Fruit fly (Drosophila melanogaster) whole organism, adult: ENCODE measurements around the gene Cbp20.
A peak's percentile ranks its signal among the peaks of the same experiment; 100 is the strongest.

Source experiments
- CG11617 ChIP-seq: fragments of 200-800 bp; sonication (Bioruptor generic); optimal IDR thresholded peaks from 2 replicates; lab custom pipeline; 2017; ENCODE audit warnings: mild to moderate bottlenecking, missing biosample characterization, missing genetic modification reagents, missing genetic modification characterization
- CG12768 ChIP-seq: fragments of 200-800 bp; sonication (Bioruptor generic); optimal IDR thresholded peaks from 2 replicates; lab custom pipeline; 2017; ENCODE audit warnings: missing biosample characterization, missing genetic modification characterization, mild to moderate bottlenecking, moderate library complexity, missing genetic modification reagents
- CG14711 ChIP-seq: fragments of 200-800 bp; sonication (Bioruptor generic); optimal IDR thresholded peaks from 2 replicates; lab custom pipeline; 2018; ENCODE audit warnings: missing biosample characterization, mild to moderate bottlenecking, missing genetic modification characterization, moderate library complexity
- CG1620 ChIP-seq: fragments of 200-800 bp; sonication (Bioruptor generic); optimal IDR thresholded peaks from 2 replicates; lab custom pipeline; 2016; ENCODE audit warnings: missing biosample characterization, missing genetic modification characterization
- CG33017 ChIP-seq: fragments of 200-800 bp; sonication (Bioruptor generic); optimal IDR thresholded peaks from 2 replicates; lab custom pipeline; 2018; ENCODE audit warnings: missing biosample characterization, mild to moderate bottlenecking, missing genetic modification characterization, moderate library complexity
- CG5204 ChIP-seq: fragments of 200-800 bp; sonication (Bioruptor generic); optimal IDR thresholded peaks from 2 replicates; lab custom pipeline; 2016; ENCODE audit warnings: missing biosample characterization, missing genetic modification characterization
- CG7045 ChIP-seq: fragments of 200-800 bp; sonication (Bioruptor generic); optimal IDR thresholded peaks from 2 replicates; lab custom pipeline; 2017; ENCODE audit warnings: missing biosample characterization, mild to moderate bottlenecking, missing genetic modification characterization
- CG7101 ChIP-seq: fragments of 200-800 bp; sonication (Bioruptor generic); optimal IDR thresholded peaks from 2 replicates; lab custom pipeline; 2018; ENCODE audit warnings: missing biosample characterization, mild to moderate bottlenecking, missing genetic modification characterization, moderate library complexity
- Clk ChIP-seq: fragments of 200-800 bp; sonication (Bioruptor generic); optimal IDR thresholded peaks from 2 replicates; lab custom pipeline; 2017; ENCODE audit warnings: missing biosample characterization, missing genetic modification characterization
- Crg-1 ChIP-seq: fragments of 200-800 bp; sonication (Bioruptor generic); optimal IDR thresholded peaks from 2 replicates; lab custom pipeline; 2016; ENCODE audit warnings: missing biosample characterization, missing genetic modification characterization
- Hr96 ChIP-seq: fragments of 200-800 bp; sonication (Bioruptor generic); optimal IDR thresholded peaks from 2 replicates; lab custom pipeline; 2016; ENCODE audit warnings: missing biosample characterization, missing genetic modification characterization
- Mnt ChIP-seq: fragments of 200-800 bp; sonication (Bioruptor generic); optimal IDR thresholded peaks from 2 replicates; lab custom pipeline; 2016; ENCODE audit warnings: missing biosample characterization, mild to moderate bottlenecking, missing genetic modification characterization
- bab1 ChIP-seq: fragments of 200-800 bp; sonication (Bioruptor generic); optimal IDR thresholded peaks from 3 replicates; lab custom pipeline; 2019; ENCODE audit warnings: missing biosample characterization, mild to moderate bottlenecking, missing genetic modification characterization, moderate library complexity
- cic ChIP-seq: fragments of 200-800 bp; sonication (Bioruptor generic); optimal IDR thresholded peaks from 2 replicates; lab custom pipeline; 2017; ENCODE audit warnings: missing biosample characterization, mild to moderate bottlenecking, missing genetic modification characterization, moderate library complexity
- cnc ChIP-seq, 2 experiments: fragments of >200 bp; optimal IDR thresholded peaks; 2 replicates each; lab custom pipeline; 2017
- kay ChIP-seq: fragments of 200-800 bp; sonication (Bioruptor generic); peaks from one replicate; lab custom pipeline; 2016; ENCODE audit warnings: missing biosample characterization, missing genetic modification characterization, borderline replicate concordance
- ovo ChIP-seq: fragments of 200-800 bp; sonication (Bioruptor generic); optimal IDR thresholded peaks from 2 replicates; lab custom pipeline; 2016; ENCODE audit warnings: missing biosample characterization, missing genetic modification characterization
- pad ChIP-seq: fragments of 200-800 bp; sonication (Bioruptor generic); optimal IDR thresholded peaks from 3 replicates; lab custom pipeline; 2017; ENCODE audit warnings: missing biosample characterization, missing genetic modification characterization, mild to moderate bottlenecking, moderate library complexity, missing genetic modification reagents
- tj ChIP-seq: fragments of 200-800 bp; sonication (Bioruptor generic); optimal IDR thresholded peaks from 3 replicates; lab custom pipeline; 2017; ENCODE audit warnings: missing biosample characterization, mild to moderate bottlenecking, missing genetic modification characterization, moderate library complexity
- toe ChIP-seq: fragments of 200-800 bp; sonication (Bioruptor generic); optimal IDR thresholded peaks from 2 replicates; lab custom pipeline; 2016; ENCODE audit warnings: missing biosample characterization, missing genetic modification characterization

Gene Cbp20

dm6 chr3R:18171983-18172967 is 7.8 kb downstream of the Cbp20 start:
- peak; percentile 46 for TF ChIP-seq Mnt (GFP tag; lab: Kevin White, UChicago)
- peak; percentile 60 for TF ChIP-seq tj (GFP tag; lab: Kevin White, UChicago)
- TF ChIP-seq ovo (GFP tag; lab: Kevin White, UChicago), result peak; percentile 35
- peak; percentile 88 for TF ChIP-seq CG5204 (GFP tag; lab: Kevin White, UChicago)
- peak; percentile 54 for TF ChIP-seq bab1
- peak; percentile 74 for TF ChIP-seq CG14711 (tag; lab: Kevin White, UChicago)
- TF ChIP-seq Crg-1, result peak; percentile 44
- TF ChIP-seq toe (GFP tag; lab: Kevin White, UChicago), result peak; percentile 91
- TF ChIP-seq CG33017, result peak; percentile 91
- TF ChIP-seq Clk (GFP tag; lab: Kevin White, UChicago), result peak; percentile 78
- no peak for TF ChIP-seq kay (GFP tag; lab: Kevin White, UChicago)
- peak; percentile 70 for TF ChIP-seq cic (GFP tag; lab: Kevin White, UChicago)
- TF ChIP-seq CG12768, result peak; percentile 89
- peak; percentile 79 for TF ChIP-seq Hr96 (GFP tag; lab: Kevin White, UChicago)
- TF ChIP-seq CG7101 (tag; lab: Kevin White, UChicago), result peak; percentile 89
- TF ChIP-seq cnc (optimal IDR thresholded peaks at IDR 0.05; lab: Kevin White, UChicago), result no peak
- TF ChIP-seq CG1620, result peak; percentile 55
- peak; percentile 69 for TF ChIP-seq pad (GFP tag; lab: Kevin White, UChicago)
- peak; percentile 91 for TF ChIP-seq CG7045 (GFP tag; lab: Kevin White, UChicago)
- TF ChIP-seq CG11617 (GFP tag; lab: Kevin White, UChicago), result peak; percentile 91

dm6 chr3R:18183244-18183643 is 18.8 kb downstream of the Cbp20 start, which contains the start of gene cdm:
Gene cdm, minus strand, starts transcription at chr3R:18183479.
- TF ChIP-seq Crg-1 (no peak), cic (GFP tag; lab: Kevin White, UChicago) (no peak), bab1 (peak; percentile 62)

- peak; percentile 93 for TF ChIP-seq ovo (GFP tag; lab: Kevin White, UChicago)
- peak; percentile 72 for TF ChIP-seq Hr96 (GFP tag; lab: Kevin White, UChicago)
- TF ChIP-seq kay (GFP tag; lab: Kevin White, UChicago), result no peak
- TF ChIP-seq CG11617 (GFP tag; lab: Kevin White, UChicago), result peak; percentile 80
- no peak for TF ChIP-seq cnc (optimal IDR thresholded peaks at IDR 0.05; lab: Kevin White, UChicago)
- no peak for TF ChIP-seq CG5204 (GFP tag; lab: Kevin White, UChicago)
- peak; percentile 24 for TF ChIP-seq Clk (GFP tag; lab: Kevin White, UChicago)
- peak; percentile 59 for TF ChIP-seq toe (GFP tag; lab: Kevin White, UChicago)
- TF ChIP-seq CG7045 (GFP tag; lab: Kevin White, UChicago), result peak; percentile 62
- peak; percentile 69 for TF ChIP-seq Mnt (GFP tag; lab: Kevin White, UChicago)
- peak; percentile 85 for TF ChIP-seq Crg-1
- TF ChIP-seq pad (GFP tag; lab: Kevin White, UChicago), result peak; percentile 77
- TF ChIP-seq CG7101 (tag; lab: Kevin White, UChicago), result peak; percentile 85
- peak; percentile 76 for TF ChIP-seq CG33017
- peak; percentile 82 for TF ChIP-seq CG14711 (tag; lab: Kevin White, UChicago)
- TF ChIP-seq CG1620, result peak; percentile 75
- peak; percentile 32 for TF ChIP-seq tj (GFP tag; lab: Kevin White, UChicago)
- peak; percentile 84 for TF ChIP-seq CG12768
- peak; percentile 83 for TF ChIP-seq bab1
- peak; percentile 51 for TF ChIP-seq cic (GFP tag; lab: Kevin White, UChicago)
These were observed 20.9 kb downstream of the Cbp20 start, which contains the start of the genes Arp5 and CG7208 for dm6 chr3R:18185385-18185784. Gene Arp5, plus strand, starts transcription at chr3R:18185498. Gene CG7208, minus strand, starts transcription at chr3R:18185715.

- TF ChIP-seq CG33017, result peak; percentile 83
- TF ChIP-seq bab1, result peak; percentile 63
- peak; percentile 93 for TF ChIP-seq CG11617 (GFP tag; lab: Kevin White, UChicago)
- peak; percentile 89 for TF ChIP-seq CG14711 (tag; lab: Kevin White, UChicago)
- TF ChIP-seq tj (GFP tag; lab: Kevin White, UChicago), result peak; percentile 67
- peak; percentile 93 for TF ChIP-seq CG12768
- peak; percentile 87 for TF ChIP-seq ovo (GFP tag; lab: Kevin White, UChicago)
- peak; percentile 91 for TF ChIP-seq CG1620
- TF ChIP-seq cnc (optimal IDR thresholded peaks at IDR 0.05; lab: Kevin White, UChicago), result no peak
- TF ChIP-seq pad (GFP tag; lab: Kevin White, UChicago), result peak; percentile 91
- TF ChIP-seq toe (GFP tag; lab: Kevin White, UChicago), result peak; percentile 74
- TF ChIP-seq Clk (GFP tag; lab: Kevin White, UChicago), result peak; percentile 94
- peak; percentile 62 for TF ChIP-seq cic (GFP tag; lab: Kevin White, UChicago)
- no peak for TF ChIP-seq Hr96 (GFP tag; lab: Kevin White, UChicago)
- TF ChIP-seq Mnt (GFP tag; lab: Kevin White, UChicago), result peak; percentile 75
- peak; percentile 96 for TF ChIP-seq Crg-1
- TF ChIP-seq CG7045 (GFP tag; lab: Kevin White, UChicago), result peak; percentile 94
- peak; percentile 93 for TF ChIP-seq CG7101 (tag; lab: Kevin White, UChicago)
- peak; percentile 81 for TF ChIP-seq CG5204 (GFP tag; lab: Kevin White, UChicago)
- no peak for TF ChIP-seq kay (GFP tag; lab: Kevin White, UChicago)
These were observed 24.3 kb downstream of the Cbp20 start, which contains the start of the genes CG12321 and MED17 for dm6 chr3R:18188702-18189125. Gene CG12321, minus strand, starts transcription at chr3R:18188707. Gene MED17, plus strand, starts transcription at chr3R:18189072.

- TF ChIP-seq tj (GFP tag; lab: Kevin White, UChicago), result no peak
- TF ChIP-seq CG1620, result no peak
- TF ChIP-seq kay (GFP tag; lab: Kevin White, UChicago), result no peak
- TF ChIP-seq pad (GFP tag; lab: Kevin White, UChicago), result no peak
- TF ChIP-seq CG14711 (tag; lab: Kevin White, UChicago), result no peak
These were observed 27.4 kb downstream of the Cbp20 start, which contains the start of gene CG14313 for dm6 chr3R:18191867-18192266. Gene CG14313, minus strand, starts transcription at chr3R:18191967.
